Worm (Caenorhabditis elegans) whole organism, young adult: Measurements from ENCODE around the gene nhr-253.

Experiments
- F49E8.2 ChIP-seq: sonication (generic microtip); optimal IDR thresholded peaks from 3 replicates; lab custom pipeline; 2017; ENCODE audit warnings: missing genetic modification characterization, mild to moderate bottlenecking, missing compliant biosample characterization, antibody characterized with exemption, moderate library complexity; ENCODE audit not compliant: insufficient read depth
- akir-1 ChIP-seq: fragments of 200-800 bp; sonication (Bioruptor generic); optimal IDR thresholded peaks from 2 replicates; lab custom pipeline; 2018; ENCODE audit warnings: mild to moderate bottlenecking, missing genetic modification characterization, moderate library complexity, missing compliant biosample characterization
- ama-1 ChIP-seq, 3 experiments: fragments of 150-350 bp in 1 of 3; sonication (generic microtip) in 2 of 3; optimal IDR thresholded peaks; 2 replicates each; lab custom pipeline; 2014 to 2018; ENCODE audit warnings: missing biosample characterization in 2 of 3, missing genetic modification characterization in 2 of 3, missing genetic modification reagents in 2 of 3
- ceh-58 ChIP-seq: fragments of 200-800 bp; sonication (Bioruptor generic); IDR thresholded peaks from 2 replicates; pipeline ENCODE4 v1.3.6; 2022; ENCODE audit warnings: missing genetic modification characterization, missing compliant biosample characterization
- die-1 ChIP-seq: sonication (generic microtip); optimal IDR thresholded peaks from 2 replicates; lab custom pipeline; 2016; ENCODE audit warnings: missing genotype, mild to moderate bottlenecking, missing genetic modification characterization, missing compliant biosample characterization
- him-1 ChIP-seq: sonication (generic microtip); optimal IDR thresholded peaks from 2 replicates; lab custom pipeline; 2016; ENCODE audit warnings: missing genotype, missing genetic modification reagents, missing genetic modification characterization, missing compliant biosample characterization
- mel-28 ChIP-seq: sonication (generic microtip); optimal IDR thresholded peaks from 2 replicates; lab custom pipeline; 2016; ENCODE audit warnings: borderline replicate concordance, mild to moderate bottlenecking, missing genetic modification characterization, missing compliant biosample characterization
- pbrm-1 ChIP-seq: fragments of 200-800 bp; sonication (Bioruptor generic); IDR thresholded peaks from 2 replicates; pipeline ENCODE4 v1.3.6; 2022; ENCODE audit warnings: missing genetic modification reagents, missing genetic modification characterization, missing compliant biosample characterization
- snpc-3.4 ChIP-seq: sonication (generic microtip); optimal IDR thresholded peaks from 2 replicates; lab custom pipeline; 2017; ENCODE audit warnings: missing genetic modification characterization, mild to moderate bottlenecking, missing compliant biosample characterization, antibody characterized with exemption, moderate library complexity, missing genotype, missing genetic modification reagents
- ztf-3 ChIP-seq: fragments of 200-800 bp; sonication (Bioruptor generic); optimal IDR thresholded peaks from 2 replicates; lab custom pipeline; 2018; ENCODE audit warnings: mild to moderate bottlenecking, missing genetic modification characterization, missing compliant biosample characterization

ce11 chrV:364650-365049 is 31.7 kb upstream of the nhr-253 start, which contains the start of gene mltn-6:
- TF ChIP-seq pbrm-1 (GFP tag; lab: Robert Waterston, UW) (no peak), die-1 (tag; lab: Kevin White, UChicago) (no peak), akir-1 (no peak), F49E8.2 (tag; lab: Kevin White, UChicago) (no peak), ama-1 (optimal IDR thresholded peaks at IDR 0.05; lab: Kevin White, UChicago) (no peak), ama-1 (GFP tag; optimal IDR thresholded peaks at IDR 0.05; lab: Kevin White, UChicago) (no peak), ztf-3 (GFP tag; lab: Kevin White, UChicago) (no peak), him-1 (tag; lab: Kevin White, UChicago) (no peak), mel-28 (tag; lab: Kevin White, UChicago) (no peak), ceh-58 (GFP tag; lab: Robert Waterston, UW) (no peak), snpc-3.4 (tag; lab: Kevin White, UChicago) (no peak)
